Worm (Caenorhabditis elegans) whole organism, L4/young adult: ENCODE results near the gene exos-4.2.

ENCODE experiments used
- W03F9.2 ChIP-seq: fragments of 150-350 bp; optimal IDR thresholded peaks from 2 replicates; lab custom pipeline; 2014; ENCODE audit warnings: missing biosample characterization, missing genetic modification characterization
- him-1 ChIP-seq: sonication (generic microtip); optimal IDR thresholded peaks from 2 replicates; lab custom pipeline; 2016; ENCODE audit warnings: missing genotype, missing genetic modification reagents, missing genetic modification characterization, missing compliant biosample characterization

DNA sequence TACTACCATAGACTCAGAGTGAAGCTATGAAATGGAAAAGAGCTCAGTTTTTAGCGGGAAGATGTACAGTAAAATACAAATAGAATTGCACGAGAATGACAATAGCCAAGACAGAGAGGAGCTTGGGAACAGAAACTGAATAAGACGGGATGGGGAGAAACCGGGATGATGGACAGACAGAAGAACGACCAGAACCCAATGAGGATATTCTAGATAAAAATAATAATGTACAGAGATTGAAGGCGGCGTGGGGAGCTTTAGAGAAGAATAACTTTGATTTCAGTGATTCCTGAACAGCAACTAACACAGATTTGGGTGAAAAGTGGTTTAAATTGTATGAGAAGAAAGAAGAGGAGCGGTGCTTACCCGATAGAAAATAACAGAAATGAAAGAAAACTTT lies 21.5 kb downstream of the exos-4.2 start:
- TF ChIP-seq W03F9.2 (tag; lab: Kevin White, UChicago) (no peak), him-1 (tag; lab: Kevin White, UChicago) (no peak)
